Fruit fly (Drosophila melanogaster): Measurements from ENCODE around the gene AsnRS.

dm6 chr2L:19158005-19158666, 26.4 kb upstream of the AsnRS start:
- no peak for TF ChIP-seq sage (GFP tag; optimal IDR thresholded peaks at IDR 0.05)
- TF ChIP-seq pan (optimal IDR thresholded peaks at IDR 0.05) = no peak
- TF ChIP-seq GATAd (GFP tag; optimal IDR thresholded peaks at IDR 0.05) = no peak
- peak; percentile 87 for TF ChIP-seq Dif (GFP tag; optimal IDR thresholded peaks at IDR 0.05; ENCODE audit: partially characterized antibody)
- TF ChIP-seq Hr78 (GFP tag; optimal IDR thresholded peaks at IDR 0.05) = no peak

Data from whole organism, wandering third instar larva.